Fruit fly (Drosophila melanogaster): ENCODE measurements around the gene CG7322.

CG7322 gene

DNA sequence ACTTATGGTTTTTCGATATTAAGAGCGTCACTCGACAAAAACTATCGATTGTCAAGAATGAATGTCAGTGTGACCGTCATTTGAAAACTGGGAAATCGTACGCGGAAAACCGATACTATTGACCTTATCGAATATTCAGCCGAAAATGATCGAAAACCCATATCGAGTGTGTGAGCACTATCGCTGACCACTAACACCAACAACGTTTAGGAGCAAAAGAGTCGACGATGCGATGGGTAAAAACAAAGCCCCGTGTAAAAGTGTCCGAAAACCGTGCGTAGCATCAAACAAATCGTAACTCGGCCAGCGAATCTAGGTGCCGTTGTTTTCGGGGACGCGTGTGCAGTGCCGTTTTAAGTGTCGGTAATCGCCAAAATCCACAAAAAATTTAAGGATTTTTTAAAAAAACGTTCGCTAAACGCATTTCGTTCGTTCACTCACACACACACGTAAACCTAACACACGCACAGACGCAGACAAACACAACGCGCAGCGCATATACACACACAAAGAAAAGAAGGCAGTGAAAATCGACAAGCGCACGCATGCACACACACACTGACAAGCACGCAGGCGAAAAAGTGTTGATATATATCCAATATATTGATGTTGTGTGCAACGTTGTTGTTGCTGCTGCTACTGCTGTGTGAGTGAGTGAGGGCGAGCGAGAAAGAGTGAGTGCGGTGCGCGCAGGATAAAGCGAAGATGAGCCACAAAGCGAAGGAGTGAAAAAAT is 6.4 kb upstream of the CG7322 start, which contains the start of the genes CG7326 and Dora (continued):
- TF ChIP-seq Nf-YB (GFP tag; optimal IDR thresholded peaks at IDR 0.05) (no peak), ttk (GFP tag; IDR thresholded peaks at IDR 0.05) (no peak), CG3163 (GFP tag; optimal IDR thresholded peaks at IDR 0.05) (peak; percentile 20), NC2α (GFP tag; optimal IDR thresholded peaks at IDR 0.05) (no peak), CG10543 (GFP tag; optimal IDR thresholded peaks at IDR 0.05) (peak; percentile 42), Hr78 (GFP tag; optimal IDR thresholded peaks at IDR 0.05) (no peak), Hmx (GFP tag; optimal IDR thresholded peaks at IDR 0.05) (no peak), Max (GFP tag; optimal IDR thresholded peaks at IDR 0.05) (peak; percentile 26), bigmax (GFP tag; optimal IDR thresholded peaks at IDR 0.05) (no peak), sr (GFP tag; IDR thresholded peaks at IDR 0.05) (no peak), sc (optimal IDR thresholded peaks at IDR 0.05) (no peak), sc (GFP tag; optimal IDR thresholded peaks at IDR 0.05) (no peak), CG8290 (GFP tag; optimal IDR thresholded peaks at IDR 0.05) (no peak), CG8290 (tag; optimal IDR thresholded peaks at IDR 0.05) (peak in 1 of 2 experiments; percentile 67), gt (GFP tag; IDR thresholded peaks at IDR 0.05) (no peak), CG11093 (GFP tag; IDR thresholded peaks at IDR 0.05) (no peak), Kr (GFP tag; optimal IDR thresholded peaks at IDR 0.05) (no peak), kni (GFP tag; optimal IDR thresholded peaks at IDR 0.05) (peak; percentile 30), GATAe (GFP tag; conservative IDR thresholded peaks at IDR 0.05) (no peak), vfl (GFP tag; optimal IDR thresholded peaks at IDR 0.05) (no peak), Bgb (GFP tag; IDR thresholded peaks at IDR 0.05; ENCODE audit: partially characterized antibody) (peak; percentile 96), Hand (GFP tag; optimal IDR thresholded peaks at IDR 0.05) (no peak), toy (GFP tag; IDR thresholded peaks at IDR 0.05) (no peak), ERR (GFP tag; optimal IDR thresholded peaks at IDR 0.05) (no peak), CG7963 (GFP tag; IDR thresholded peaks at IDR 0.05; ENCODE audit: partially characterized antibody) (peak; percentile 91), HHEX (GFP tag; optimal IDR thresholded peaks at IDR 0.05) (no peak), zen2 (GFP tag; IDR thresholded peaks at IDR 0.05; ENCODE audit: partially characterized antibody) (peak; percentile 96), Dbx (GFP tag; IDR thresholded peaks at IDR 0.05) (no peak), CG3281 (GFP tag; optimal IDR thresholded peaks at IDR 0.05) (peak; percentile 5), en (GFP tag; optimal IDR thresholded peaks at IDR 0.05) (no peak), CG31224 (GFP tag; IDR thresholded peaks at IDR 0.05) (no peak), CG9876 (GFP tag; optimal IDR thresholded peaks at IDR 0.05) (no peak), sens (GFP tag) (peak; percentile 37), sim (GFP tag; IDR thresholded peaks at IDR 0.05) (no peak), dan (GFP tag; IDR thresholded peaks at IDR 0.05) (no peak), Ssrp (tag; optimal IDR thresholded peaks at IDR 0.05) (no peak), pros (GFP tag; optimal IDR thresholded peaks at IDR 0.05) (no peak), Awh (GFP tag; IDR thresholded peaks at IDR 0.05) (no peak), Fer3 (tag; optimal IDR thresholded peaks at IDR 0.05) (peak; percentile 3), Blimp-1 (GFP tag; optimal IDR thresholded peaks at IDR 0.05) (no peak), CG4707 (GFP tag; optimal IDR thresholded peaks at IDR 0.05) (no peak), pho (GFP tag; optimal IDR thresholded peaks at IDR 0.05) (no peak), cad (GFP tag; optimal IDR thresholded peaks at IDR 0.05) (no peak), CG12659 (GFP tag; optimal IDR thresholded peaks at IDR 0.05) (peak; percentile 75), trh (GFP tag; optimal IDR thresholded peaks at IDR 0.05) (no peak), CG18599 (GFP tag; optimal IDR thresholded peaks at IDR 0.05) (no peak), CG1602 (GFP tag; optimal IDR thresholded peaks at IDR 0.05) (no peak), dmrt99B (tag; optimal IDR thresholded peaks at IDR 0.05) (no peak), unc-4 (GFP tag; IDR thresholded peaks at IDR 0.05; ENCODE audit: partially characterized antibody) (peak; percentile 92), CG12155 (GFP tag; optimal IDR thresholded peaks at IDR 0.05) (peak; percentile 28)
